Worm (Caenorhabditis elegans) whole organism, L4 larva: ENCODE measurements around the gene ani-2.
A peak's percentile ranks its signal among the peaks of the same experiment; 100 is the strongest.

Experiments used
- D1046.2 ChIP-seq: fragments of 200-800 bp; sonication (Bioruptor generic); IDR thresholded peaks from 2 replicates; pipeline ENCODE4 v1.3.6; 2022; ENCODE audit warnings: missing genetic modification characterization, missing compliant biosample characterization
- F10B5.3 ChIP-seq: sonication (generic microtip); optimal IDR thresholded peaks from 2 replicates; lab custom pipeline; 2016; ENCODE audit warnings: mild to moderate bottlenecking, missing genetic modification characterization, missing compliant biosample characterization
- F37D6.2 ChIP-seq: sonication (generic microtip); optimal IDR thresholded peaks from 2 replicates; lab custom pipeline; 2016; ENCODE audit warnings: mild to moderate bottlenecking, missing genetic modification characterization, missing compliant biosample characterization
- R02D3.7 ChIP-seq: fragments of 150-350 bp; sonication (generic microtip); optimal IDR thresholded peaks from 3 replicates; lab custom pipeline; 2014; ENCODE audit warnings: missing biosample characterization, missing genetic modification characterization
- Y105C5A.15 ChIP-seq: fragments of 200-800 bp; sonication (Bioruptor generic); IDR thresholded peaks from 2 replicates; pipeline ENCODE4 v1.3.6; 2022; ENCODE audit warnings: missing genetic modification characterization, missing compliant biosample characterization
- ZK546.5 ChIP-seq, 2 experiments: sonication (generic microtip); optimal IDR thresholded peaks; 2 replicates each; lab custom pipeline; 2017; ENCODE audit warnings: missing biosample characterization in 2 of 2, missing genetic modification characterization in 2 of 2
- ceh-28 ChIP-seq: fragments of 150-350 bp; optimal IDR thresholded peaks from 2 replicates; lab custom pipeline; 2014; ENCODE audit warnings: missing biosample characterization, missing genetic modification reagents, missing genetic modification characterization
- ceh-32 ChIP-seq: sonication (generic microtip); optimal IDR thresholded peaks from 2 replicates; lab custom pipeline; 2016; ENCODE audit warnings: mild to moderate bottlenecking, missing genetic modification characterization, missing compliant biosample characterization; ENCODE audit not compliant: poor library complexity
- ceh-82 ChIP-seq: sonication (generic microtip); optimal IDR thresholded peaks from 2 replicates; lab custom pipeline; 2017; ENCODE audit warnings: missing biosample characterization, missing genetic modification characterization
- ctbp-1 ChIP-seq: fragments of 200-800 bp; sonication (Bioruptor generic); IDR thresholded peaks from 2 replicates; pipeline ENCODE4 v1.3.6; 2022; ENCODE audit warnings: missing genetic modification reagents, missing genetic modification characterization, missing compliant biosample characterization
- daf-16 ChIP-seq, 3 experiments: sonication (generic microtip); optimal IDR thresholded peaks; 2 replicates each; lab custom pipeline; 2016 to 2017; ENCODE audit warnings: missing genetic modification characterization in 3 of 3, missing genetic modification reagents in 3 of 3, mild to moderate bottlenecking in 2 of 3, missing compliant biosample characterization in 2 of 3, missing biosample characterization in 1 of 3, moderate library complexity in 1 of 3
- daf-19 ChIP-seq: fragments of 200-800 bp; sonication (Bioruptor generic); conservative IDR thresholded peaks from 2 replicates; pipeline ENCODE4 v1.3.6; 2022; ENCODE audit warnings: missing genetic modification characterization, missing compliant biosample characterization
- dmd-6 ChIP-seq: fragments of 200-800 bp; sonication (Bioruptor generic); IDR thresholded peaks from 2 replicates; pipeline ENCODE4 v1.3.6; 2022; ENCODE audit warnings: missing genetic modification reagents, missing genetic modification characterization, missing compliant biosample characterization
- dmd-8 ChIP-seq: fragments of 200-800 bp; sonication (Bioruptor generic); IDR thresholded peaks from 2 replicates; pipeline ENCODE4 v1.3.6; 2022; ENCODE audit warnings: missing genetic modification characterization, missing compliant biosample characterization
- dmd-9 ChIP-seq: fragments of 200-800 bp; sonication (Bioruptor generic); IDR thresholded peaks from 2 replicates; pipeline ENCODE4 v1.3.6; 2022; ENCODE audit warnings: missing genetic modification reagents, missing genetic modification characterization, missing compliant biosample characterization
- egl-27 ChIP-seq: sonication (generic microtip); optimal IDR thresholded peaks from 3 replicates; lab custom pipeline; 2017; ENCODE audit warnings: missing biosample characterization, missing genetic modification reagents, missing genetic modification characterization
- egl-43 ChIP-seq: fragments of 200-800 bp; sonication (Bioruptor generic); IDR thresholded peaks from 2 replicates; pipeline ENCODE4 v1.3.6; 2022; ENCODE audit warnings: missing genetic modification reagents, missing genetic modification characterization, missing compliant biosample characterization
- fos-1 ChIP-seq: fragments of 150-350 bp; optimal IDR thresholded peaks from 2 replicates; lab custom pipeline; 2014; ENCODE audit warnings: missing biosample characterization, missing genetic modification characterization
- hlh-11 ChIP-seq: fragments of 200-800 bp; sonication (Bioruptor generic); optimal IDR thresholded peaks from 2 replicates; lab custom pipeline; 2018; ENCODE audit warnings: mild to moderate bottlenecking, missing genetic modification characterization, missing compliant biosample characterization
- hlh-30 ChIP-seq: sonication (generic microtip); optimal IDR thresholded peaks from 2 replicates; lab custom pipeline; 2017; ENCODE audit warnings: antibody characterized with exemption, mild to moderate bottlenecking, missing genetic modification characterization, missing compliant biosample characterization; ENCODE audit not compliant: insufficient read depth
- lsy-2 ChIP-seq, 2 experiments: fragments of 150-350 bp in 1 of 2; sonication (generic microtip) in 1 of 2; optimal IDR thresholded peaks; 2 replicates each; lab custom pipeline; 2014 to 2017; ENCODE audit warnings: missing biosample characterization in 2 of 2, missing genetic modification characterization in 2 of 2
- madf-5 ChIP-seq, 2 experiments: fragments of 200-800 bp; sonication (Bioruptor generic); IDR thresholded peaks; 2 replicates each; pipeline ENCODE4 v1.3.6; 2022; ENCODE audit warnings: missing compliant biosample characterization in 2 of 2, missing genetic modification characterization in 2 of 2
- mdl-1 ChIP-seq, 2 experiments: fragments of 150-350 bp in 1 of 2; sonication (generic microtip) in 1 of 2; optimal IDR thresholded peaks; 2 replicates each; lab custom pipeline; 2014 to 2017; ENCODE audit warnings: missing biosample characterization in 2 of 2, missing genetic modification characterization in 2 of 2
- mxl-3 ChIP-seq: fragments of 200-800 bp; sonication (Bioruptor generic); optimal IDR thresholded peaks from 2 replicates; lab custom pipeline; 2018; ENCODE audit warnings: mild to moderate bottlenecking, missing genetic modification characterization, missing compliant biosample characterization
- nhr-10 ChIP-seq: fragments of 150-350 bp; optimal IDR thresholded peaks from 2 replicates; lab custom pipeline; 2014; ENCODE audit warnings: missing biosample characterization, missing genetic modification characterization
- nhr-102 ChIP-seq: sonication (generic microtip); optimal IDR thresholded peaks from 2 replicates; lab custom pipeline; 2016; ENCODE audit warnings: mild to moderate bottlenecking, missing genetic modification characterization, moderate library complexity, missing compliant biosample characterization
- nhr-11 ChIP-seq: fragments of 150-350 bp; optimal IDR thresholded peaks from 2 replicates; lab custom pipeline; 2014; ENCODE audit warnings: missing biosample characterization, missing genetic modification characterization
- nhr-111 ChIP-seq: fragments of 200-800 bp; sonication (Bioruptor generic); optimal IDR thresholded peaks from 2 replicates; lab custom pipeline; 2018; ENCODE audit warnings: mild to moderate bottlenecking, missing genetic modification characterization, missing compliant biosample characterization
- nhr-41 ChIP-seq: fragments of 200-800 bp; sonication (Bioruptor generic); IDR thresholded peaks from 2 replicates; pipeline ENCODE4 v1.3.6; 2022; ENCODE audit warnings: missing genetic modification reagents, missing genetic modification characterization, missing compliant biosample characterization
- nhr-48 ChIP-seq: sonication (generic microtip); optimal IDR thresholded peaks from 2 replicates; lab custom pipeline; 2016; ENCODE audit warnings: mild to moderate bottlenecking, missing genetic modification characterization, missing compliant biosample characterization
- nhr-76 ChIP-seq: fragments of 150-350 bp; optimal IDR thresholded peaks from 2 replicates; lab custom pipeline; 2014; ENCODE audit warnings: missing biosample characterization, missing genetic modification characterization
- nhr-77 ChIP-seq: fragments of 150-350 bp; optimal IDR thresholded peaks from 2 replicates; lab custom pipeline; 2014; ENCODE audit warnings: missing biosample characterization, missing genetic modification characterization
- pqm-1 ChIP-seq: sonication (generic microtip); optimal IDR thresholded peaks from 2 replicates; lab custom pipeline; 2017; ENCODE audit warnings: missing biosample characterization, missing genetic modification characterization
- rbr-2 ChIP-seq: sonication (generic microtip); optimal IDR thresholded peaks from 2 replicates; lab custom pipeline; 2016; ENCODE audit warnings: missing genotype, missing genetic modification characterization, missing compliant biosample characterization
- sdz-12 ChIP-seq: fragments of 200-800 bp; sonication (Bioruptor generic); optimal IDR thresholded peaks from 2 replicates; lab custom pipeline; 2018; ENCODE audit warnings: mild to moderate bottlenecking, missing genetic modification characterization, missing compliant biosample characterization
- set-16 ChIP-seq: fragments of 200-800 bp; sonication (Bioruptor generic); IDR thresholded peaks from 2 replicates; pipeline ENCODE4 v1.3.6; 2022; ENCODE audit warnings: missing genetic modification reagents, missing genetic modification characterization, missing compliant biosample characterization
- snpc-4 ChIP-seq: fragments of 150-350 bp; optimal IDR thresholded peaks from 2 replicates; lab custom pipeline; 2014; ENCODE audit warnings: missing biosample characterization, missing genetic modification characterization
- spr-3 ChIP-seq: fragments of 200-800 bp; sonication (Bioruptor generic); optimal IDR thresholded peaks from 2 replicates; lab custom pipeline; 2018; ENCODE audit warnings: mild to moderate bottlenecking, missing genetic modification characterization, missing compliant biosample characterization
- unc-130 ChIP-seq: sonication (generic microtip); optimal IDR thresholded peaks from 2 replicates; lab custom pipeline; 2016; ENCODE audit warnings: missing genetic modification reagents, missing genetic modification characterization, missing compliant biosample characterization
- ztf-11 ChIP-seq: fragments of 150-350 bp; optimal IDR thresholded peaks from 2 replicates; lab custom pipeline; 2014; ENCODE audit warnings: missing biosample characterization, missing genetic modification characterization

The ani-2 gene

DNA sequence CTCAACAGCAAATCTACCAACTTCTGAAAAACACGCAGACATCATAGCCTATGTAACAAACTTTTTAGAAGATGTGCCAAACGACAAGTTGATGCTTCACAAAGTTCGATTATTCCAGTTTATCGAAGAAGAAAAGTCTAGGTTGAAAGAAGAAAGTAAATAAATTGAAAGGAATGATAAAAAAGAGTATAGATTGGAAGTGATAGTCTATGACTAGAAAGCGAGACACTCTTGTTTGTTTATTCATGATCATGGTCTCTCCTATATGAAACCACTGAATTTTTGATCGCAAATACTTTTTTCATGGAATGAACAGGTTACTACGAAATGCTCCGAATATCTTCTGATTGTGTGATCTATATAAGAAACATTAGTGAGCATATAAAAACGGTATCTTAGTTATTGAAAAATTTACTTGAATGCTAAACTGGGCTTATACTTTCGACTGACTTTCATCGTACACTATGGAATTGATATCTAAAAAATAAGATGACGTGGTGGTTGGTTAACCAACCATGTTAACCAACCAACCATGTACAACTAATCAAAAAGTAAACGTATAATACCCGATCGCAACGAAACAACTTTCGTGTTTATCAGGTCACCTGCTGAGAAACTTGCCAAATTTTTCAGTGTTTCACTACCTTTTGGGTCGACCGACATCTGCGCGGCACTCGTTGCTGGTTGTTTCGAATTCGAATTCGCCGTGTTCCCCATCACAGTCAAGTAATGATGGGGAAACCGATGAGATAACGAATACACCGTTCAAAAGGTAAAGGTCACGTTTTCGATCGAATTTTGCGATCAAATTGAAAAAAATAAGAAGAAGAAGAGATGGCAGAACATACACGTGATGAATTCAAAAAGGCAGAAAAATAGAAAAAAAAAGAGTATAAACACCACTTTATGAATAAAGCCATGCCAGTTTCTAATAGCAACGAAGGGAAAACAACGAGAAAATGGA, 19.7 kb downstream of the ani-2 start, which contains the start of gene C32D5.8 (continued):
- TF ChIP-seq hlh-30 (tag; lab: Kevin White, UChicago) (peak; percentile 75), F37D6.2 (tag; lab: Kevin White, UChicago) (no peak), nhr-76 (tag; lab: Kevin White, UChicago) (no peak), Y105C5A.15 (GFP tag; lab: Robert Waterston, UW) (0 out of 2 replicates have a peak, but pooled peaks have one; percentile 41), mdl-1 (tag; optimal IDR thresholded peaks at IDR 0.05; lab: Kevin White, UChicago) (peak in 1 of 2 experiments; percentile 66), dmd-6 (GFP tag; lab: Robert Waterston, UW) (no peak), sdz-12 (GFP tag; lab: Kevin White, UChicago) (no peak), ztf-11 (tag; lab: Kevin White, UChicago) (no peak), nhr-10 (tag; lab: Kevin White, UChicago) (no peak), madf-5 (GFP tag; IDR thresholded peaks at IDR 0.05; lab: Robert Waterston, UW) (no peak), F10B5.3 (no peak), D1046.2 (GFP tag; lab: Robert Waterston, UW) (no peak), mxl-3 (GFP tag; lab: Kevin White, UChicago) (peak; percentile 38), spr-3 (GFP tag; lab: Kevin White, UChicago) (no peak), nhr-41 (GFP tag; lab: Robert Waterston, UW) (no peak), egl-27 (tag; lab: Kevin White, UChicago) (no peak), nhr-102 (tag; lab: Kevin White, UChicago) (no peak), daf-19 (GFP tag; lab: Robert Waterston, UW) (no peak), ctbp-1 (GFP tag; lab: Robert Waterston, UW) (no peak), nhr-48 (tag; lab: Kevin White, UChicago) (no peak), dmd-8 (GFP tag; lab: Robert Waterston, UW) (peak; percentile 29; the same call in 1 of the 2 replicates), nhr-77 (no peak), ceh-28 (no peak), snpc-4 (tag; lab: Kevin White, UChicago) (no peak), ceh-32 (tag; lab: Kevin White, UChicago) (no peak), R02D3.7 (tag; lab: Kevin White, UChicago) (no peak), rbr-2 (tag; lab: Kevin White, UChicago) (no peak), nhr-11 (tag; lab: Kevin White, UChicago) (no peak), hlh-11 (tag; lab: Kevin White, UChicago) (peak; percentile 37), ceh-82 (no peak), egl-43 (no peak), pqm-1 (tag; lab: Kevin White, UChicago) (peak; percentile 18), nhr-111 (GFP tag; lab: Kevin White, UChicago) (no peak), set-16 (GFP tag; lab: Robert Waterston, UW) (no peak), ZK546.5 (tag; optimal IDR thresholded peaks at IDR 0.05; lab: Kevin White, UChicago) (no peak), daf-16 (GFP tag; optimal IDR thresholded peaks at IDR 0.05; lab: Kevin White, UChicago) (no peak), daf-16 (tag; optimal IDR thresholded peaks at IDR 0.05; lab: Kevin White, UChicago) (peak; percentile 56), dmd-9 (GFP tag; lab: Robert Waterston, UW) (no peak), unc-130 (GFP tag; lab: Kevin White, UChicago) (no peak), lsy-2 (tag; optimal IDR thresholded peaks at IDR 0.05; lab: Kevin White, UChicago) (no peak), fos-1 (no peak)
